Fruit fly (Drosophila melanogaster): ENCODE measurements around the gene csw.
A peak's percentile ranks its signal among the peaks of the same experiment; 100 is the strongest.

Gene csw

dm6 chrX:2094072-2094761 lies at the start of gene csw:
csw (plus strand) TSS chrX:2094234.
- no peak for TF ChIP-seq CG1792 (GFP tag; optimal IDR thresholded peaks at IDR 0.05)
- TF ChIP-seq HLH54F (GFP tag; optimal IDR thresholded peaks at IDR 0.05) = peak; percentile 49
- TF ChIP-seq D19B (GFP tag; optimal IDR thresholded peaks at IDR 0.05) = no peak
- no peak; the same call in 1 of the 2 replicates for TF ChIP-seq lmd (GFP tag; IDR thresholded peaks at IDR 0.05)
- TF ChIP-seq chm (GFP tag; IDR thresholded peaks at IDR 0.05) = no peak
- no peak for TF ChIP-seq pfk (GFP tag; optimal IDR thresholded peaks at IDR 0.05)
- no peak for TF ChIP-seq Hmx (GFP tag; optimal IDR thresholded peaks at IDR 0.05)
- TF ChIP-seq CG6689 (GFP tag; IDR thresholded peaks at IDR 0.05) = no peak
- TF ChIP-seq jigr1 (GFP tag; IDR thresholded peaks at IDR 0.05) = no peak
- no peak for TF ChIP-seq CG14860 (GFP tag; IDR thresholded peaks at IDR 0.05; ENCODE audit: partially characterized antibody)
- TF ChIP-seq dysf (GFP tag; IDR thresholded peaks at IDR 0.05) = peak; percentile 31; the same call in 1 of the 3 replicates
- no peak for TF ChIP-seq pan (optimal IDR thresholded peaks at IDR 0.05)
- TF ChIP-seq pan (GFP tag; optimal IDR thresholded peaks at IDR 0.05 in 1 of 2, IDR thresholded peaks at IDR 0.05 in 1 of 2) = no peak
- TF ChIP-seq nmo (GFP tag; optimal IDR thresholded peaks at IDR 0.05) = peak; percentile 51
- no peak for TF ChIP-seq Tbp (GFP tag; optimal IDR thresholded peaks at IDR 0.05)
- peak; percentile 69 for TF ChIP-seq Sry-δ (GFP tag; optimal IDR thresholded peaks at IDR 0.05)
- TF ChIP-seq Sox100B (GFP tag; optimal IDR thresholded peaks at IDR 0.05) = no peak
- TF ChIP-seq Ada2b (GFP tag; IDR thresholded peaks at IDR 0.05) = no peak
- no peak for TF ChIP-seq MTF-1 (GFP tag; optimal IDR thresholded peaks at IDR 0.05; ENCODE audit: borderline replicate concordance)
- TF ChIP-seq Hr3 (GFP tag; optimal IDR thresholded peaks at IDR 0.05) = peak; percentile 3
- peak; percentile 80 for TF ChIP-seq HmgZ (tag; optimal IDR thresholded peaks at IDR 0.05)
- peak; percentile 5 for TF ChIP-seq HHEX (GFP tag; optimal IDR thresholded peaks at IDR 0.05)
- TF ChIP-seq CG8765 (GFP tag; IDR thresholded peaks at IDR 0.05) = no peak
- no peak for TF ChIP-seq CG2875 (GFP tag; optimal IDR thresholded peaks at IDR 0.05)
- TF ChIP-seq Ptx1 (GFP tag; IDR thresholded peaks at IDR 0.05) = no peak
- TF ChIP-seq CG16813 (GFP tag; IDR thresholded peaks at IDR 0.05; ENCODE audit: partially characterized antibody) = no peak
- no peak for TF ChIP-seq CkIIα-i1 (GFP tag; IDR thresholded peaks at IDR 0.05)
- no peak for TF ChIP-seq nerfin-1 (tag; optimal IDR thresholded peaks at IDR 0.05)
- no peak for TF ChIP-seq gce (GFP tag; IDR thresholded peaks at IDR 0.05)
- no peak for TF ChIP-seq CG3407 (GFP tag; optimal IDR thresholded peaks at IDR 0.05)
- TF ChIP-seq wdn (GFP tag; IDR thresholded peaks at IDR 0.05) = no peak
- TF ChIP-seq jumu (GFP tag; optimal IDR thresholded peaks at IDR 0.05) = peak; percentile 42
- TF ChIP-seq sima (GFP tag; optimal IDR thresholded peaks at IDR 0.05) = no peak
- peak; percentile 76 for TF ChIP-seq CTCF (GFP tag; optimal IDR thresholded peaks at IDR 0.05)
- no peak for TF ChIP-seq salm (tag; optimal IDR thresholded peaks at IDR 0.05)
- TF ChIP-seq grau (tag; optimal IDR thresholded peaks at IDR 0.05) = peak; percentile 29
- TF ChIP-seq CG9215 (GFP tag; IDR thresholded peaks at IDR 0.05) = no peak; the same call in 1 of the 2 replicates
- peak; percentile 81 for TF ChIP-seq HmgD (GFP tag; optimal IDR thresholded peaks at IDR 0.05)
- TF ChIP-seq Mes4 (GFP tag; optimal IDR thresholded peaks at IDR 0.05) = no peak
- no peak for TF ChIP-seq Jarid2 (GFP tag; optimal IDR thresholded peaks at IDR 0.05)
- no peak for TF ChIP-seq CG15073 (GFP tag; optimal IDR thresholded peaks at IDR 0.05)
- no peak for TF ChIP-seq CG15696 (tag; optimal IDR thresholded peaks at IDR 0.05)
- TF ChIP-seq ATbp (GFP tag; optimal IDR thresholded peaks at IDR 0.05) = no peak
- TF ChIP-seq ac (GFP tag; optimal IDR thresholded peaks at IDR 0.05) = no peak
- no peak for TF ChIP-seq CG10565 (GFP tag; optimal IDR thresholded peaks at IDR 0.05)
- no peak for TF ChIP-seq H2.0 (GFP tag; IDR thresholded peaks at IDR 0.05)
- peak; percentile 43 for TF ChIP-seq Bdp1 (GFP tag; optimal IDR thresholded peaks at IDR 0.05)
- TF ChIP-seq vfl (GFP tag; optimal IDR thresholded peaks at IDR 0.05) = peak; percentile 32
- no peak for TF ChIP-seq twi (tag; optimal IDR thresholded peaks at IDR 0.05)
- TF ChIP-seq al (GFP tag; IDR thresholded peaks at IDR 0.05) = no peak
- TF ChIP-seq vnd (GFP tag; IDR thresholded peaks at IDR 0.05; ENCODE audit: partially characterized antibody) = no peak
- TF ChIP-seq psq (GFP tag; optimal IDR thresholded peaks at IDR 0.05) = no peak

All from whole organism, embryonic.